Worm (Caenorhabditis elegans): ENCODE measurements around the gene T22F3.12.

The T22F3.12 gene

ce11 chrV:3592099-3592498 is at the start of gene T22F3.12:
Gene T22F3.12, minus strand, starts transcription at chrV:3592199.
- TF ChIP-seq C38D4.7 (GFP tag; optimal IDR thresholded peaks at IDR 0.05) = no peak
- no peak for TF ChIP-seq hlh-15 (tag; optimal IDR thresholded peaks at IDR 0.05)
- no peak for TF ChIP-seq hlh-6 (tag; optimal IDR thresholded peaks at IDR 0.05)
- TF ChIP-seq ceh-31 (tag; optimal IDR thresholded peaks at IDR 0.05) = no peak
- no peak for TF ChIP-seq pax-1 (tag; optimal IDR thresholded peaks at IDR 0.05)
- TF ChIP-seq ceh-30 (tag; optimal IDR thresholded peaks at IDR 0.05) = no peak
- TF ChIP-seq dmd-4 (tag; optimal IDR thresholded peaks at IDR 0.05; ENCODE audit: borderline replicate concordance) = no peak

DNA sequence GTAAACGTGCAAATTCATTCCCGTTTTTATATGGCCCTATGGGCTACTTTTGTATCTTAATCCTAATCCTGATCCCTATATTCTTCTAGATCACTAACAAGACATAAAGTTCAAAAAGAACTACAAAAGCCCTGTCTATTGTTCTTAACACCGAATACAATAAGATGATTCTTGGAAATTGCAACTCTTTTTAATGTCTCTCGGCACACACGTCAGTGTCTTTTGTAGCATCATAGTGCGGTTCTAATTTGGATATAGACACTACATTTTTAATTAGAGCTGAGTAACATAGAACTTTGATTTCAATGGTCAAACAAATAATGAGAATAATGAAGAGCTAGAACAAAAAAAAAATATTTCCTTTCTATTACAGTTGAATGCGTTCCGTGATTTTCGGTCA is 47.9 kb upstream of the T22F3.12 start:
- TF ChIP-seq nhr-11 (tag; optimal IDR thresholded peaks at IDR 0.05) (no peak), ttx-3 (tag; optimal IDR thresholded peaks at IDR 0.05) (no peak), sdc-2 (tag; optimal IDR thresholded peaks at IDR 0.05) (no peak), ahr-1 (tag; optimal IDR thresholded peaks at IDR 0.05) (no peak), K09A11.1 (tag; optimal IDR thresholded peaks at IDR 0.05; ENCODE audit: insufficient read depth) (no peak), npax-4 (tag; optimal IDR thresholded peaks at IDR 0.05) (no peak), hlh-6 (tag; optimal IDR thresholded peaks at IDR 0.05) (no peak), ceh-48 (tag; optimal IDR thresholded peaks at IDR 0.05) (no peak), madf-2 (tag; optimal IDR thresholded peaks at IDR 0.05) (no peak), ceh-19 (GFP tag; optimal IDR thresholded peaks at IDR 0.05) (no peak), unc-55 (GFP tag; optimal IDR thresholded peaks at IDR 0.05) (no peak), nhr-232 (tag; optimal IDR thresholded peaks at IDR 0.05) (no peak), elt-2 (tag; optimal IDR thresholded peaks at IDR 0.05) (no peak), fax-1 (tag; optimal IDR thresholded peaks at IDR 0.05) (no peak), pat-9 (tag; optimal IDR thresholded peaks at IDR 0.05) (no peak), ceh-2 (tag; optimal IDR thresholded peaks at IDR 0.05) (no peak), che-1 (tag; optimal IDR thresholded peaks at IDR 0.05) (no peak), pax-1 (tag; optimal IDR thresholded peaks at IDR 0.05) (no peak)

ce11 chrV:3637086-3637485 is 45.1 kb upstream of the T22F3.12 start, which contains the start of gene srx-41:
Gene srx-41, minus strand, starts transcription at chrV:3637186.
- TF ChIP-seq eyg-1 (tag; optimal IDR thresholded peaks at IDR 0.05) (no peak), ahr-1 (tag; optimal IDR thresholded peaks at IDR 0.05) (no peak), pat-9 (tag; optimal IDR thresholded peaks at IDR 0.05) (no peak), npax-4 (tag; optimal IDR thresholded peaks at IDR 0.05) (no peak), ets-4 (tag; optimal IDR thresholded peaks at IDR 0.05) (no peak)

DNA sequence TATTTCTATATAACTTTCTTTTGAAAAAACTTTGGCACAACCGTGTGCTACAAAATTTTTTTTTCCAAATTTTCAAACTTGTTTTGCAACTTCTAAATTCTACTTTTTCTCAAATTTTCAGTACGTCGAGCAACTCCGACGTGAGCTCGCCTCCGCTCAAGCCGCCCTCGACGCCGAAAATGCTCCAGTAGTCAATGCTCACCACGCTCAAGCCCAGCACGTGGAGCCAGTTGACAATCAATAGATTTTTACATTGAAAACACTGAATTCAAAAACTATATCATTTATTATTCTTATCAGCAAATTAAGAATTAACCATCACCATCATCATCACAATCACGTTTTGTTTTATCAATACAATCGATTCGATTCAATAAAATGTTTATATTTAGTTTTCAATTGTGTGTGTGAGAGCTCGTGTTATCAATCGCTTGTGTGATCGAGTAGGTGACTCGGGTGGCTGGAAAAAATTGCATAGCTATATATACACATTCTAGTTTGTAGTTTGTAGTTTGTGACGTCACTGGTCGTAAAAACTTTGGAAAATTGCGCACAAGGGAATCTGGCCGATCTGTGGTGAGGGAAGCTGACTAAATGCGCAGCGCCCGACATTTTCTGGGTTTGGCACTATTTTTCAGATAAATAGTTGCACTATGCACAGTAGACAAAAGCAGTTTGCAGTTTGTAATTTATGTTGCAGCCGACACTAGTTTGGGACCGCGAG is 42.5 kb upstream of the T22F3.12 start:
- TF ChIP-seq pros-1 (tag; optimal IDR thresholded peaks at IDR 0.05) (no peak), ahr-1 (tag; optimal IDR thresholded peaks at IDR 0.05) (no peak), elt-4 (tag; optimal IDR thresholded peaks at IDR 0.05) (no peak), ama-1 (optimal IDR thresholded peaks at IDR 0.05) (no peak), syd-9 (tag; optimal IDR thresholded peaks at IDR 0.05) (no peak), pqm-1 (tag; optimal IDR thresholded peaks at IDR 0.05) (peak; percentile 28), hlh-6 (tag; optimal IDR thresholded peaks at IDR 0.05) (no peak), elt-2 (tag; optimal IDR thresholded peaks at IDR 0.05) (peak; percentile 38), pha-2 (tag; optimal IDR thresholded peaks at IDR 0.05) (no peak), tbx-2 (tag; optimal IDR thresholded peaks at IDR 0.05) (no peak), dmd-4 (tag; optimal IDR thresholded peaks at IDR 0.05; ENCODE audit: borderline replicate concordance) (no peak), ceh-34 (tag; optimal IDR thresholded peaks at IDR 0.05) (no peak), ref-2 (tag; optimal IDR thresholded peaks at IDR 0.05) (no peak), nhr-11 (tag; optimal IDR thresholded peaks at IDR 0.05) (no peak), madf-2 (tag; optimal IDR thresholded peaks at IDR 0.05) (no peak)

- no peak for TF ChIP-seq ahr-1 (tag; optimal IDR thresholded peaks at IDR 0.05)
- TF ChIP-seq F13H6.1 (tag; optimal IDR thresholded peaks at IDR 0.05) = no peak
- TF ChIP-seq ceh-18 (tag; optimal IDR thresholded peaks at IDR 0.05) = no peak
- TF ChIP-seq K02D7.2 (tag; optimal IDR thresholded peaks at IDR 0.05) = no peak
- TF ChIP-seq odd-2 (tag; optimal IDR thresholded peaks at IDR 0.05) = no peak
- TF ChIP-seq elt-4 (tag; optimal IDR thresholded peaks at IDR 0.05) = no peak
- no peak for TF ChIP-seq ceh-14 (tag; optimal IDR thresholded peaks at IDR 0.05)
Measured at ce11 chrV:3633041-3633440, 41.0 kb upstream of the T22F3.12 start, which contains the start of gene F59B1.2. Gene F59B1.2, plus strand, starts transcription at chrV:3633341.

All from whole organism, late embryonic.